Worm (Caenorhabditis elegans) whole organism, L3 larva: ENCODE data around the gene ceh-22.

Source experiments
- R02D3.7 ChIP-seq: fragments of 150-350 bp; optimal IDR thresholded peaks from 2 replicates; lab custom pipeline; 2014; ENCODE audit warnings: missing biosample characterization, missing genetic modification characterization
- aly-2 ChIP-seq: fragments of 150-350 bp; optimal IDR thresholded peaks from 2 replicates; lab custom pipeline; 2014; ENCODE audit warnings: missing biosample characterization, missing genetic modification characterization
- ama-1 ChIP-seq: fragments of 150-350 bp; optimal IDR thresholded peaks from 2 replicates; lab custom pipeline; 2018
- ceh-16 ChIP-seq: sonication (generic microtip); optimal IDR thresholded peaks from 2 replicates; lab custom pipeline; 2017; ENCODE audit warnings: missing biosample characterization, missing genetic modification characterization
- ceh-28 ChIP-seq: fragments of 150-350 bp; optimal IDR thresholded peaks from 2 replicates; lab custom pipeline; 2014; ENCODE audit warnings: missing biosample characterization, missing genetic modification reagents, missing genetic modification characterization
- ceh-82 ChIP-seq: fragments of 150-350 bp; optimal IDR thresholded peaks from 2 replicates; lab custom pipeline; 2014; ENCODE audit warnings: missing biosample characterization, missing genetic modification characterization
- ceh-9 ChIP-seq: sonication (generic microtip); optimal IDR thresholded peaks from 2 replicates; lab custom pipeline; 2018; ENCODE audit warnings: missing biosample characterization, missing genetic modification characterization
- egl-27 ChIP-seq: sonication (generic microtip); optimal IDR thresholded peaks from 4 replicates; lab custom pipeline; 2017; ENCODE audit warnings: missing biosample characterization, missing genetic modification reagents, missing genetic modification characterization
- egl-5 ChIP-seq: fragments of 150-350 bp; optimal IDR thresholded peaks from 2 replicates; lab custom pipeline; 2017; ENCODE audit warnings: missing biosample characterization, missing genetic modification reagents, missing genetic modification characterization, inconsistent platforms
- elt-1 ChIP-seq: fragments of 150-350 bp; optimal IDR thresholded peaks from 2 replicates; lab custom pipeline; 2014; ENCODE audit warnings: missing biosample characterization, missing genetic modification characterization
- elt-2 ChIP-seq: sonication (generic microtip); optimal IDR thresholded peaks from 2 replicates; lab custom pipeline; 2016; ENCODE audit warnings: missing genetic modification reagents, mild to moderate bottlenecking, missing genetic modification characterization, missing compliant biosample characterization
- elt-3 ChIP-seq, 3 experiments: fragments of 150-350 bp in 1 of 3; sonication (generic microtip) in 2 of 3; optimal IDR thresholded peaks; 2 replicates in 2 of 3; 4 replicates in 1 of 3; lab custom pipeline; 2014 to 2017; ENCODE audit warnings: missing biosample characterization in 3 of 3, missing genetic modification characterization in 3 of 3
- eor-1 ChIP-seq, 2 experiments: fragments of 150-350 bp; optimal IDR thresholded peaks; 2 replicates each; lab custom pipeline; 2014 to 2018; ENCODE audit warnings: missing biosample characterization in 2 of 2, missing genetic modification characterization in 2 of 2
- fkh-10 ChIP-seq: sonication (generic microtip); optimal IDR thresholded peaks from 2 replicates; lab custom pipeline; 2017; ENCODE audit warnings: missing biosample characterization, missing genetic modification reagents, missing genetic modification characterization
- fkh-2 ChIP-seq: fragments of 150-350 bp; optimal IDR thresholded peaks from 2 replicates; lab custom pipeline; 2014; ENCODE audit warnings: missing biosample characterization, missing genetic modification reagents, missing genetic modification characterization
- hmg-11 ChIP-seq: sonication (generic microtip); optimal IDR thresholded peaks from 2 replicates; lab custom pipeline; 2016; ENCODE audit warnings: missing genetic modification characterization, missing compliant biosample characterization
- lin-15B ChIP-seq: fragments of 150-350 bp; optimal IDR thresholded peaks from 2 replicates; lab custom pipeline; 2014; ENCODE audit warnings: missing biosample characterization, missing genetic modification characterization
- lsy-12 ChIP-seq: sonication (generic microtip); optimal IDR thresholded peaks from 2 replicates; lab custom pipeline; 2016; ENCODE audit warnings: mild to moderate bottlenecking, missing genetic modification characterization, missing compliant biosample characterization
- mml-1 ChIP-seq: fragments of 150-350 bp; sonication (generic microtip); optimal IDR thresholded peaks from 3 replicates; lab custom pipeline; 2014; ENCODE audit warnings: missing biosample characterization, missing genetic modification characterization
- nfya-1 ChIP-seq: sonication (generic microtip); optimal IDR thresholded peaks from 2 replicates; lab custom pipeline; 2017; ENCODE audit warnings: missing genetic modification characterization, mild to moderate bottlenecking, missing compliant biosample characterization, antibody characterized with exemption, moderate library complexity; ENCODE audit not compliant: insufficient read depth
- nhr-11 ChIP-seq: fragments of 150-350 bp; optimal IDR thresholded peaks from 2 replicates; lab custom pipeline; 2014; ENCODE audit warnings: missing biosample characterization, missing genetic modification characterization
- nhr-23 ChIP-seq: fragments of 150-350 bp; optimal IDR thresholded peaks from 2 replicates; lab custom pipeline; 2014; ENCODE audit warnings: missing biosample characterization, missing genetic modification reagents, missing genetic modification characterization
- nhr-25 ChIP-seq: sonication (generic microtip); optimal IDR thresholded peaks from 2 replicates; lab custom pipeline; 2017; ENCODE audit warnings: missing biosample characterization, missing genetic modification characterization
- nhr-43 ChIP-seq: sonication (generic microtip); optimal IDR thresholded peaks from 2 replicates; lab custom pipeline; 2016; ENCODE audit warnings: mild to moderate bottlenecking, missing genetic modification characterization, missing compliant biosample characterization; ENCODE audit not compliant: poor library complexity, severe bottlenecking
- nhr-67 ChIP-seq: fragments of 150-350 bp; optimal IDR thresholded peaks from 2 replicates; lab custom pipeline; 2014; ENCODE audit warnings: missing biosample characterization, missing genetic modification characterization
- nhr-77 ChIP-seq: fragments of 150-350 bp; optimal IDR thresholded peaks from 2 replicates; lab custom pipeline; 2014; ENCODE audit warnings: missing biosample characterization, missing genetic modification characterization
- pha-4 ChIP-seq: fragments of 150-350 bp; optimal IDR thresholded peaks from 2 replicates; lab custom pipeline; 2014; ENCODE audit warnings: missing biosample characterization, missing genetic modification reagents, missing genetic modification characterization
- pqm-1 ChIP-seq: fragments of 150-350 bp; optimal IDR thresholded peaks from 2 replicates; lab custom pipeline; 2017; ENCODE audit warnings: missing biosample characterization, missing genetic modification characterization, inconsistent platforms
- sea-2 ChIP-seq: fragments of 150-350 bp; sonication (generic microtip); optimal IDR thresholded peaks from 4 replicates; lab custom pipeline; 2014; ENCODE audit warnings: missing biosample characterization, missing genetic modification reagents, missing genetic modification characterization
- skn-1 ChIP-seq: fragments of 150-350 bp; optimal IDR thresholded peaks from 2 replicates; lab custom pipeline; 2014; ENCODE audit warnings: missing biosample characterization, missing genetic modification characterization
- snpc-4 ChIP-seq: fragments of 150-350 bp; optimal IDR thresholded peaks from 2 replicates; lab custom pipeline; 2014; ENCODE audit warnings: missing biosample characterization, missing genetic modification characterization
- tbx-2 ChIP-seq: sonication (generic microtip); optimal IDR thresholded peaks from 2 replicates; lab custom pipeline; 2016; ENCODE audit warnings: mild to moderate bottlenecking, missing genetic modification characterization, missing compliant biosample characterization
- unc-39 ChIP-seq: sonication (generic microtip); optimal IDR thresholded peaks from 4 replicates; lab custom pipeline; 2017; ENCODE audit warnings: missing biosample characterization, missing genetic modification characterization
- unc-62 ChIP-seq: fragments of 150-350 bp; sonication (generic microtip); optimal IDR thresholded peaks from 4 replicates; lab custom pipeline; 2014; ENCODE audit warnings: missing biosample characterization, missing genetic modification reagents, missing genetic modification characterization
- zag-1 ChIP-seq: fragments of 150-350 bp; optimal IDR thresholded peaks from 2 replicates; lab custom pipeline; 2014; ENCODE audit warnings: missing biosample characterization, missing genetic modification characterization

The ceh-22 gene

DNA sequence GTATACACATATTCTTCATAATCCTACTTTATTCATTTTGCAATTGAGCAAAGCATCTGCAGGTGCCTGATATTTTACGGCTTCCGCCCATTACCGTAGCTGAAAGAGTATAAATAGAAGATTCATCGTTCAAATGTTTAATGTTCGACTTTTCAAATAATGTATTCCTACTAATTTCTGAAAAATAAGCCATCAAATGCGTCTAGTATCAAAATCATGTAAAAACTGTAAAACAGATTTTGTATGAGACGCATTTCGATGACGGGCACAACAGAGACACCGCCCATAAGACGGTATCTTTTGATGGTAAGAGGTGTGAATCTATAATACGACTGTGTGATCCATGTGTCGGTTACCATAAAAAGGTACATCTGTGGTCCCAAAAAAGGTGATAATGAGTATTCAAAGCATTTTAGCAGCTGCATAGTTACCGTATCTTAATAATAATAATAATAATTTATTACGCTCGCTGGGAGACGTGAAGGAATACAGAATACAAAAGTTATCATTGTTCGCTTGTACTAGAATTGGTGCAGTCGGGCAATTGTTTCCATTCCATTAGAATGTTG is 24.6 kb upstream of the ceh-22 start, which contains the start of the genes C32C4.3 and C32C4.16:
TSS of gene C32C4.3 (minus strand) at position 101 of the 569 bp plus-strand sequence.
TSS of gene C32C4.16 (plus strand) at position 519 of the 569 bp plus-strand sequence.
- no peak for TF ChIP-seq mml-1 (tag; lab: Kevin White, UChicago)
- no peak for TF ChIP-seq unc-62 (GFP tag; lab: Kevin White, UChicago)
- TF ChIP-seq lsy-12 = no peak
- no peak for TF ChIP-seq unc-39 (tag; lab: Kevin White, UChicago)
- TF ChIP-seq elt-1 (tag; lab: Kevin White, UChicago) = no peak
- TF ChIP-seq nhr-77 = no peak
- TF ChIP-seq nhr-43 = no peak
- TF ChIP-seq fkh-2 (tag; lab: Kevin White, UChicago) = no peak
- TF ChIP-seq ceh-16 (tag; lab: Kevin White, UChicago) = no peak

DNA sequence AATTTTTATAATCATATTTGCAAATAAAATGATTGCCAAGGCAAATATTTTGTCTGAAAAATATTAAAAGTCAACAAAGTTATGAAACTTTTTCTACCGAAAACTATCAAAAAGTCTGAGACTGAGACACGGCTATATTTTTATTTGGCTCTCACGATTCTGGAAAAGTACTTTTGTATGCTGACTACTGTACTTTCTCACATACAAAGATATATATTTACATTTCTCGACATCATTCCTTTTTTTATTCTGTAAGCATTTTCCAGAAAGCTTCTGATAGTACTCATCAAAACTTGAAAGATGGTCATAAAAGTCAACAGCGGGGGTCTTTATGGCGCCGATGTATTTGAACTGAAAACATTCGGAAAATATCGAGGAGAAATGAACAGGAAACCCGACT is 23.6 kb upstream of the ceh-22 start, which contains the start of gene aqp-6:
TSS of gene aqp-6 (plus strand) at position 301 of the 400 bp plus-strand sequence.
- no peak for TF ChIP-seq unc-39 (tag; lab: Kevin White, UChicago)
- no peak for TF ChIP-seq lin-15B (tag; lab: Kevin White, UChicago)
- TF ChIP-seq ceh-82 (tag; lab: Kevin White, UChicago) = no peak
- TF ChIP-seq zag-1 = no peak
- TF ChIP-seq ama-1 (lab: Kevin White, UChicago) = no peak
- TF ChIP-seq snpc-4 (tag; lab: Kevin White, UChicago) = no peak

DNA sequence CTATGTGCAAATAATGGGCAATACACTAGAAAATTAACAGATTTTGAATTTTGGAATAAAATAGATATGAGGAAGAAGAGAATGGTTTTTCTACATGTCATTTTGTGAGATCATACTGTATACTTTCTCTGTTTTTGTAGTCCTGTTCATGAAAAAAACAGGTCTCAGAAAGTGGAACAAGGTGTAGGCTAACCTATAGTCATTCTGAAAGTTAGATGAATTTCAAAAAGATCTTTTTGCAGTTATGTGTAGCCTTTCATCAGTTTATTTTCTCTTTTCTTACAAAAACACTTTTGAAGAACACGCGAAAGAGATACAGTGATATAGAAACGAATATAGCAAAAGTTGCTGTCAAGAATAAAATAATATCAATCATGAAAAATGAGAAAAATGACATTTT is 17.6 kb upstream of the ceh-22 start, which contains the start of gene ugt-35:
TSS of gene ugt-35 (minus strand) at position 101 of the 400 bp plus-strand sequence.
- TF ChIP-seq egl-5 (no peak), nhr-25 (tag; lab: Kevin White, UChicago) (no peak), fkh-10 (no peak), elt-2 (tag; lab: Kevin White, UChicago) (no peak), ceh-28 (tag; lab: Kevin White, UChicago) (no peak), nhr-23 (no peak), snpc-4 (tag; lab: Kevin White, UChicago) (no peak), fkh-2 (tag; lab: Kevin White, UChicago) (no peak)

DNA sequence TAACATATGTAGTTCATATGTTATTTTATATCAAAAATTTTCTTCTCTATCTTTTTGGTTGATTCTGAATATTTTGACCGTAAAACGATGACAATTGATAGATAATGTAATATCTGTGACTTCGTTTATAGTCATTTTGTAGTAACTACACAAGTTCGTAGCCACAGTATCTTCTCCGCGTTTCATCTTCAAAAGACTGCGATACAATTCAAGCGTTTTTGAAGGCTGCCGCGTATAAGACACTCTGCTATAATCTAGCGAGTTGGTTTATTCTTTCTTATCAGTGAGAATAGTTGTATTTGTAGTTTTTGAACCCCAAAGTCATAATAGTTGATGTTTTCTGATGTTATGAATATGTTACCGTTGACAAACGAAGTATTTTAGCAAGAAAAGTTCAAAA is 14.8 kb upstream of the ceh-22 start, which contains the start of gene ugt-34:
TSS of gene ugt-34 (minus strand) at position 21 of the 400 bp plus-strand sequence.
- TF ChIP-seq snpc-4 (tag; lab: Kevin White, UChicago) (no peak), elt-2 (tag; lab: Kevin White, UChicago) (peak; percentile 63), pha-4 (tag; lab: Kevin White, UChicago) (no peak)
- TF ChIP-seq, all 47 proteins: peak for 1

DNA sequence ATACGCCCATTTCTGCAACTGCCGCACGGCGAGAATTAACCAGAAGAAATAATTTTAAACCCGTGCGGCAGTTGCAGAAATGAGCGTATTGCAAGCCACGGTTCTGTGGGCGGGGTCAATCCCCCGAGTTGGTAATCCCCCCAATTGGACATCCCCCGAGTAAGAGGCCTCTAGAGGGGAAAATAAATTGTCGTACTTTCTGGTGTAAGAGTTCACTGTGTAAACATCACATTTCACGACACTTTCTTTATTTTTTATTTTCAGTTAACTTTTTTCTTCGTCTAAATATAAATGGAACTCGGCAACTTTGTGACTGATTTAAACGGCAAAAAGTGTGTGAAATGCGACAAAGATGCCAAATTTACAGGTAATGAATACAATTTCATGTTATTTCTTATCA is 13.8 kb upstream of the ceh-22 start, which contains the start of gene tut-2:
TSS of gene tut-2 (plus strand) at position 277 of the 400 bp plus-strand sequence.
- TF ChIP-seq nfya-1 (tag; lab: Kevin White, UChicago) = peak; percentile 35
- TF ChIP-seq tbx-2 (tag; lab: Kevin White, UChicago) = no peak
- TF ChIP-seq pqm-1 = no peak
- no peak for TF ChIP-seq ceh-9 (tag; lab: Kevin White, UChicago)
- no peak for TF ChIP-seq unc-39 (tag; lab: Kevin White, UChicago)
- no peak for TF ChIP-seq ama-1 (lab: Kevin White, UChicago)
- no peak for TF ChIP-seq fkh-2 (tag; lab: Kevin White, UChicago)

ce11 chrV:10659343-10659742 is 12.4 kb upstream of the ceh-22 start:
- no peak for TF ChIP-seq nhr-77
- TF ChIP-seq skn-1 = no peak
- TF ChIP-seq elt-3 (tag; optimal IDR thresholded peaks at IDR 0.05; lab: Kevin White, UChicago) = no peak
- no peak for TF ChIP-seq egl-27 (tag; lab: Kevin White, UChicago)
- no peak for TF ChIP-seq eor-1 (tag; optimal IDR thresholded peaks at IDR 0.05; lab: Kevin White, UChicago)
- TF ChIP-seq ceh-82 (tag; lab: Kevin White, UChicago) = no peak
- no peak for TF ChIP-seq mml-1 (tag; lab: Kevin White, UChicago)
- no peak for TF ChIP-seq egl-5
- no peak for TF ChIP-seq elt-1 (tag; lab: Kevin White, UChicago)
- no peak for TF ChIP-seq lsy-12
- no peak for TF ChIP-seq pqm-1
- no peak for TF ChIP-seq sea-2 (GFP tag; lab: Kevin White, UChicago)
- no peak for TF ChIP-seq nhr-67 (tag; lab: Kevin White, UChicago)
- no peak for TF ChIP-seq aly-2 (tag; lab: Kevin White, UChicago)
- TF ChIP-seq hmg-11 (tag; lab: Kevin White, UChicago) = no peak
- TF ChIP-seq ama-1 (lab: Kevin White, UChicago) = no peak
- no peak for TF ChIP-seq snpc-4 (tag; lab: Kevin White, UChicago)
- TF ChIP-seq R02D3.7 = no peak
- TF ChIP-seq nhr-11 (tag; lab: Kevin White, UChicago) = no peak
